Worm (Caenorhabditis elegans) whole organism, mixed stage, embryonic: ENCODE measurements around the gene F07B10.7.

Experiments used
- M03D4.4 ChIP-seq: sonication (generic microtip); optimal IDR thresholded peaks from 2 replicates; lab custom pipeline; 2017; ENCODE audit warnings: mild to moderate bottlenecking, missing genetic modification characterization, missing compliant biosample characterization
- bed-3 ChIP-seq: fragments of 200-800 bp; sonication (Bioruptor generic); optimal IDR thresholded peaks from 3 replicates; lab custom pipeline; 2018; ENCODE audit warnings: mild to moderate bottlenecking, missing genetic modification characterization, moderate library complexity, missing compliant biosample characterization
- blmp-1 ChIP-seq: fragments of 150-350 bp; optimal IDR thresholded peaks from 2 replicates; lab custom pipeline; 2014; ENCODE audit warnings: missing biosample characterization, missing genetic modification characterization
- ceh-39 ChIP-seq: fragments of 150-350 bp; optimal IDR thresholded peaks from 2 replicates; lab custom pipeline; 2014; ENCODE audit warnings: missing biosample characterization, missing genetic modification characterization
- ceh-43 ChIP-seq: fragments of 200-800 bp; sonication (Bioruptor generic); optimal IDR thresholded peaks from 2 replicates; lab custom pipeline; 2018; ENCODE audit warnings: mild to moderate bottlenecking, missing genetic modification characterization, moderate library complexity, missing compliant biosample characterization
- ceh-83 ChIP-seq: fragments of 200-800 bp; sonication (Bioruptor generic); optimal IDR thresholded peaks from 2 replicates; lab custom pipeline; 2018; ENCODE audit warnings: mild to moderate bottlenecking, missing genetic modification characterization, missing compliant biosample characterization
- ces-1 ChIP-seq: fragments of 150-350 bp; optimal IDR thresholded peaks from 2 replicates; lab custom pipeline; 2014; ENCODE audit warnings: missing biosample characterization, missing genetic modification reagents, missing genetic modification characterization
- cnd-1 ChIP-seq: fragments of 200-800 bp; sonication (Bioruptor generic); optimal IDR thresholded peaks from 2 replicates; lab custom pipeline; 2018; ENCODE audit warnings: mild to moderate bottlenecking, missing genetic modification characterization, missing compliant biosample characterization
- drap-1 ChIP-seq: fragments of 200-800 bp; sonication (Bioruptor generic); optimal IDR thresholded peaks from 3 replicates; lab custom pipeline; 2018; ENCODE audit warnings: mild to moderate bottlenecking, missing genetic modification characterization, missing compliant biosample characterization
- elt-1 ChIP-seq: sonication (generic microtip); optimal IDR thresholded peaks from 2 replicates; lab custom pipeline; 2017; ENCODE audit warnings: missing genetic modification characterization, mild to moderate bottlenecking, missing compliant biosample characterization, antibody characterized with exemption, moderate library complexity, borderline replicate concordance; ENCODE audit not compliant: insufficient read depth
- elt-3 ChIP-seq: fragments of 150-350 bp; optimal IDR thresholded peaks from 2 replicates; lab custom pipeline; 2014; ENCODE audit warnings: missing biosample characterization, missing genetic modification characterization
- flh-1 ChIP-seq: fragments of 200-800 bp; sonication (Bioruptor generic); optimal IDR thresholded peaks from 2 replicates; lab custom pipeline; 2018; ENCODE audit warnings: mild to moderate bottlenecking, missing genetic modification characterization, moderate library complexity, missing compliant biosample characterization
- ham-2 ChIP-seq: fragments of 200-800 bp; sonication (Bioruptor generic); optimal IDR thresholded peaks from 2 replicates; lab custom pipeline; 2018; ENCODE audit warnings: mild to moderate bottlenecking, missing genetic modification characterization, missing compliant biosample characterization
- hlh-1 ChIP-seq: fragments of 150-350 bp; optimal IDR thresholded peaks from 2 replicates; lab custom pipeline; 2014; ENCODE audit warnings: missing biosample characterization, missing genetic modification reagents, missing genetic modification characterization
- lin-13 ChIP-seq: fragments of 150-350 bp; optimal IDR thresholded peaks from 2 replicates; lab custom pipeline; 2014; ENCODE audit warnings: missing biosample characterization, missing genetic modification characterization
- lin-32 ChIP-seq: fragments of 200-800 bp; sonication (Bioruptor generic); optimal IDR thresholded peaks from 2 replicates; lab custom pipeline; 2018; ENCODE audit warnings: mild to moderate bottlenecking, missing genetic modification characterization, missing compliant biosample characterization
- lsy-2 ChIP-seq: fragments of 150-350 bp; optimal IDR thresholded peaks from 2 replicates; lab custom pipeline; 2014; ENCODE audit warnings: missing biosample characterization, missing genetic modification characterization
- mab-5 ChIP-seq: fragments of 150-350 bp; optimal IDR thresholded peaks from 2 replicates; lab custom pipeline; 2014; ENCODE audit warnings: missing biosample characterization, missing genetic modification characterization
- mep-1 ChIP-seq: fragments of 150-350 bp; optimal IDR thresholded peaks from 2 replicates; lab custom pipeline; 2017; ENCODE audit warnings: missing biosample characterization, missing genetic modification reagents, missing genetic modification characterization, inconsistent platforms
- mls-2 ChIP-seq: sonication (generic microtip); optimal IDR thresholded peaks from 2 replicates; lab custom pipeline; 2016; ENCODE audit warnings: mild to moderate bottlenecking, missing genetic modification characterization, moderate library complexity, missing compliant biosample characterization
- nhr-2 ChIP-seq: fragments of 150-350 bp; optimal IDR thresholded peaks from 2 replicates; lab custom pipeline; 2014; ENCODE audit warnings: missing biosample characterization, missing genetic modification characterization
- nhr-237 ChIP-seq: fragments of 150-350 bp; optimal IDR thresholded peaks from 2 replicates; lab custom pipeline; 2014; ENCODE audit warnings: missing biosample characterization, missing genetic modification characterization
- nhr-28 ChIP-seq: fragments of 150-350 bp; optimal IDR thresholded peaks from 2 replicates; lab custom pipeline; 2014; ENCODE audit warnings: missing biosample characterization, missing genetic modification characterization
- nhr-76 ChIP-seq: sonication (generic microtip); optimal IDR thresholded peaks from 2 replicates; lab custom pipeline; 2017; ENCODE audit warnings: missing biosample characterization, missing genetic modification characterization
- pha-4 ChIP-seq: fragments of 150-350 bp; optimal IDR thresholded peaks from 2 replicates; lab custom pipeline; 2018; ENCODE audit warnings: missing biosample characterization, missing genetic modification reagents, missing genetic modification characterization
- sem-2 ChIP-seq: fragments of 200-800 bp; sonication (Bioruptor generic); optimal IDR thresholded peaks from 2 replicates; lab custom pipeline; 2018; ENCODE audit warnings: mild to moderate bottlenecking, missing genetic modification characterization, missing compliant biosample characterization
- snpc-4 ChIP-seq: fragments of 150-350 bp; optimal IDR thresholded peaks from 2 replicates; lab custom pipeline; 2014; ENCODE audit warnings: missing biosample characterization, missing genetic modification characterization
- sptf-1 ChIP-seq: sonication (generic microtip); optimal IDR thresholded peaks from 2 replicates; lab custom pipeline; 2017; ENCODE audit warnings: mild to moderate bottlenecking, missing genetic modification characterization, moderate library complexity, missing compliant biosample characterization
- tbx-8 ChIP-seq: fragments of 200-800 bp; sonication (Bioruptor generic); optimal IDR thresholded peaks from 2 replicates; lab custom pipeline; 2018; ENCODE audit warnings: mild to moderate bottlenecking, missing genetic modification characterization, moderate library complexity, missing compliant biosample characterization
- unc-120 ChIP-seq: sonication (generic microtip); optimal IDR thresholded peaks from 2 replicates; lab custom pipeline; 2017; ENCODE audit warnings: missing genetic modification characterization, missing compliant biosample characterization; ENCODE audit not compliant: poor library complexity, severe bottlenecking
- unc-39 ChIP-seq: fragments of 150-350 bp; optimal IDR thresholded peaks from 2 replicates; lab custom pipeline; 2014; ENCODE audit warnings: missing biosample characterization, missing genetic modification characterization
- unc-62 ChIP-seq: fragments of 150-350 bp; optimal IDR thresholded peaks from 2 replicates; lab custom pipeline; 2014; ENCODE audit warnings: missing biosample characterization, missing genetic modification reagents, missing genetic modification characterization
- zip-8 ChIP-seq: fragments of 150-350 bp; optimal IDR thresholded peaks from 2 replicates; lab custom pipeline; 2014; ENCODE audit warnings: missing biosample characterization, missing genetic modification characterization
- ztf-11 ChIP-seq: fragments of 150-350 bp; optimal IDR thresholded peaks from 2 replicates; lab custom pipeline; 2014; ENCODE audit warnings: missing biosample characterization, missing genetic modification characterization

The F07B10.7 gene

ce11 chrV:11263025-11263424 is 2.5 kb upstream of the F07B10.7 start, which contains the start of gene F07B10.4:
F07B10.4 (minus strand) TSS chrV:11263125.
- TF ChIP-seq mls-2 (no peak), ceh-83 (GFP tag; lab: Kevin White, UChicago) (no peak), lsy-2 (tag; lab: Kevin White, UChicago) (no peak), blmp-1 (no peak), mab-5 (tag; lab: Kevin White, UChicago) (no peak), ceh-43 (GFP tag; lab: Kevin White, UChicago) (no peak), unc-120 (no peak), sem-2 (GFP tag; lab: Kevin White, UChicago) (no peak), pha-4 (tag; lab: Kevin White, UChicago) (no peak), lin-32 (GFP tag; lab: Kevin White, UChicago) (no peak)
- TF ChIP-seq, all 35 proteins: peak for 0

ce11 chrV:11258896-11259295 is 1.6 kb downstream of the F07B10.7 start, which contains the start of gene lgc-36:
lgc-36 (minus strand) TSS chrV:11258996.
- TF ChIP-seq hlh-1 (tag; lab: Kevin White, UChicago) (no peak), unc-62 (no peak)

ce11 chrV:11254980-11255379 is 5.5 kb downstream of the F07B10.7 start, which contains the start of gene srsx-31:
srsx-31 (minus strand) TSS chrV:11255080.
- TF ChIP-seq snpc-4 (tag; lab: Kevin White, UChicago) (no peak), nhr-2 (tag; lab: Kevin White, UChicago) (no peak), hlh-1 (tag; lab: Kevin White, UChicago) (no peak), ceh-43 (GFP tag; lab: Kevin White, UChicago) (no peak), unc-62 (no peak), ham-2 (no peak), cnd-1 (tag; lab: Kevin White, UChicago) (no peak), sptf-1 (tag; lab: Kevin White, UChicago) (no peak), flh-1 (GFP tag; lab: Kevin White, UChicago) (no peak), elt-3 (tag; lab: Kevin White, UChicago) (no peak), bed-3 (GFP tag; lab: Kevin White, UChicago) (no peak), mep-1 (tag; lab: Kevin White, UChicago) (no peak), lin-32 (GFP tag; lab: Kevin White, UChicago) (no peak), zip-8 (no peak), M03D4.4 (tag; lab: Kevin White, UChicago) (no peak), mls-2 (no peak), unc-39 (tag; lab: Kevin White, UChicago) (no peak), ces-1 (GFP tag; lab: Kevin White, UChicago) (no peak), drap-1 (GFP tag; lab: Kevin White, UChicago) (no peak), nhr-28 (tag; lab: Kevin White, UChicago) (no peak)
- TF ChIP-seq, all 35 proteins: peak for 0

ce11 chrV:11252429-11252828 is 8.1 kb downstream of the F07B10.7 start, which contains the start of gene srsx-33:
srsx-33 (minus strand) TSS chrV:11252529.
- TF ChIP-seq ceh-39, result no peak
- TF ChIP-seq nhr-2 (tag; lab: Kevin White, UChicago), result no peak
- TF ChIP-seq hlh-1 (tag; lab: Kevin White, UChicago), result no peak
- no peak for TF ChIP-seq nhr-76
- no peak for TF ChIP-seq unc-120
- TF ChIP-seq unc-39 (tag; lab: Kevin White, UChicago), result no peak
- no peak for TF ChIP-seq elt-3 (tag; lab: Kevin White, UChicago)
- TF ChIP-seq zip-8, result no peak
- no peak for TF ChIP-seq snpc-4 (tag; lab: Kevin White, UChicago)
- TF ChIP-seq drap-1 (GFP tag; lab: Kevin White, UChicago), result no peak
- no peak for TF ChIP-seq tbx-8
- no peak for TF ChIP-seq flh-1 (GFP tag; lab: Kevin White, UChicago)
- TF ChIP-seq nhr-237 (tag; lab: Kevin White, UChicago), result no peak
- no peak for TF ChIP-seq nhr-28 (tag; lab: Kevin White, UChicago)
- TF ChIP-seq ztf-11 (tag; lab: Kevin White, UChicago), result no peak
- TF ChIP-seq lin-13 (tag; lab: Kevin White, UChicago), result no peak
- no peak for TF ChIP-seq elt-1 (tag; lab: Kevin White, UChicago)
- TF ChIP-seq mab-5 (tag; lab: Kevin White, UChicago), result no peak
- TF ChIP-seq bed-3 (GFP tag; lab: Kevin White, UChicago), result no peak
- no peak for TF ChIP-seq pha-4 (tag; lab: Kevin White, UChicago)
